Worm (Caenorhabditis elegans) whole organism, young adult: Measurements from ENCODE around the gene ctns-1.

Source experiments
- B0035.1 ChIP-seq: sonication (generic microtip); optimal IDR thresholded peaks from 2 replicates; lab custom pipeline; 2016; ENCODE audit warnings: missing genetic modification characterization, mild to moderate bottlenecking, missing compliant biosample characterization, missing genotype, missing genetic modification reagents
- F22D6.2 ChIP-seq: sonication (generic microtip); optimal IDR thresholded peaks from 2 replicates; lab custom pipeline; 2016; ENCODE audit warnings: mild to moderate bottlenecking, missing genetic modification characterization, missing compliant biosample characterization
- F23B12.7 ChIP-seq: sonication (generic microtip); optimal IDR thresholded peaks from 2 replicates; lab custom pipeline; 2017; ENCODE audit warnings: missing genetic modification characterization, mild to moderate bottlenecking, missing compliant biosample characterization, antibody characterized with exemption, moderate library complexity; ENCODE audit not compliant: insufficient read depth
- F33H1.4 ChIP-seq: fragments of 200-800 bp; sonication (Bioruptor generic); IDR thresholded peaks from 2 replicates; pipeline ENCODE4 v1.3.6; 2022; ENCODE audit warnings: missing genetic modification reagents, missing genetic modification characterization, missing compliant biosample characterization
- F37B4.10 ChIP-seq: fragments of 200-800 bp; sonication (Bioruptor generic); IDR thresholded peaks from 2 replicates; pipeline ENCODE4 v1.3.6; 2022; ENCODE audit warnings: missing genetic modification characterization, missing compliant biosample characterization
- F55B11.4 ChIP-seq: sonication (generic microtip); optimal IDR thresholded peaks from 2 replicates; lab custom pipeline; 2016; ENCODE audit warnings: missing compliant biosample characterization, missing genetic modification characterization, borderline replicate concordance; ENCODE audit not compliant: insufficient read depth
- K12H6.12 ChIP-seq: fragments of 200-800 bp; sonication (Bioruptor generic); optimal IDR thresholded peaks from 2 replicates; lab custom pipeline; 2018; ENCODE audit warnings: mild to moderate bottlenecking, missing genetic modification characterization, missing compliant biosample characterization
- Y53G8AR.9 ChIP-seq: fragments of 200-800 bp; sonication (Bioruptor generic); conservative IDR thresholded peaks from 2 replicates; pipeline ENCODE4 v1.3.6; 2022; ENCODE audit warnings: missing genetic modification reagents, missing genetic modification characterization, missing compliant biosample characterization
- Y56A3A.18 ChIP-seq: fragments of 200-800 bp; sonication (Bioruptor generic); IDR thresholded peaks from 2 replicates; pipeline ENCODE4 v1.3.6; 2022; ENCODE audit warnings: missing genetic modification reagents, missing genetic modification characterization, missing compliant biosample characterization
- ama-1 ChIP-seq, 3 experiments: fragments of 150-350 bp in 1 of 3; sonication (generic microtip) in 2 of 3; optimal IDR thresholded peaks; 2 replicates each; lab custom pipeline; 2014 to 2018; ENCODE audit warnings: missing biosample characterization in 2 of 3, missing genetic modification characterization in 2 of 3, missing genetic modification reagents in 2 of 3
- athp-1 ChIP-seq: sonication (generic microtip); optimal IDR thresholded peaks from 2 replicates; lab custom pipeline; 2017; ENCODE audit warnings: mild to moderate bottlenecking, missing genetic modification characterization, missing compliant biosample characterization
- attf-5 ChIP-seq: fragments of 200-800 bp; sonication (Bioruptor generic); optimal IDR thresholded peaks from 2 replicates; lab custom pipeline; 2018; ENCODE audit warnings: mild to moderate bottlenecking, missing genetic modification characterization, missing compliant biosample characterization
- attf-6 ChIP-seq: fragments of 200-800 bp; sonication (Bioruptor generic); IDR thresholded peaks from 2 replicates; pipeline ENCODE4 v1.3.6; 2022; ENCODE audit warnings: missing genetic modification reagents, missing genetic modification characterization, missing compliant biosample characterization
- cebp-1 ChIP-seq, 2 experiments: fragments of 200-800 bp in 1 of 2; sonication (Bioruptor generic) in 1 of 2; sonication (generic microtip) in 1 of 2; IDR thresholded peaks in 1 of 2; optimal IDR thresholded peaks in 1 of 2; 2 replicates each; pipeline versions ENCODE4 v1.3.6 to Lab custom; 2017 to 2022; ENCODE audit warnings: missing compliant biosample characterization in 2 of 2, missing genetic modification characterization in 2 of 2, mild to moderate bottlenecking in 1 of 2, missing genetic modification reagents in 1 of 2, moderate library complexity in 1 of 2
- ceh-100 ChIP-seq: fragments of 200-800 bp; sonication (Bioruptor generic); IDR thresholded peaks from 2 replicates; pipeline ENCODE4 v1.3.6; 2022; ENCODE audit warnings: missing genetic modification reagents, missing genetic modification characterization, missing compliant biosample characterization
- ceh-27 ChIP-seq: fragments of 200-800 bp; sonication (Bioruptor generic); optimal IDR thresholded peaks from 2 replicates; lab custom pipeline; 2018; ENCODE audit warnings: mild to moderate bottlenecking, missing genetic modification characterization, moderate library complexity, missing compliant biosample characterization
- chd-7 ChIP-seq: sonication (generic microtip); optimal IDR thresholded peaks from 2 replicates; lab custom pipeline; 2016; ENCODE audit warnings: mild to moderate bottlenecking, missing genetic modification characterization, moderate library complexity, missing compliant biosample characterization
- dpl-1 ChIP-seq: fragments of 150-350 bp; optimal IDR thresholded peaks from 2 replicates; lab custom pipeline; 2014; ENCODE audit warnings: missing biosample characterization, missing genetic modification reagents, missing genetic modification characterization
- efl-1 ChIP-seq: fragments of 150-350 bp; optimal IDR thresholded peaks from 2 replicates; lab custom pipeline; 2014; ENCODE audit warnings: missing biosample characterization, missing genetic modification reagents, missing genetic modification characterization
- ekl-4 ChIP-seq: fragments of 200-800 bp; sonication (Bioruptor generic); IDR thresholded peaks from 2 replicates; pipeline ENCODE4 v1.3.6; 2022; ENCODE audit warnings: missing genetic modification reagents, missing genetic modification characterization, missing compliant biosample characterization
- fkh-3 ChIP-seq: sonication (generic microtip); optimal IDR thresholded peaks from 2 replicates; lab custom pipeline; 2016; ENCODE audit warnings: mild to moderate bottlenecking, missing genetic modification characterization, missing compliant biosample characterization
- lin-35 ChIP-seq, 3 experiments: fragments of 150-350 bp in 2 of 3; sonication (generic microtip) in 1 of 3; optimal IDR thresholded peaks; 2 replicates each; lab custom pipeline; 2014 to 2018; ENCODE audit warnings: missing biosample characterization in 3 of 3, missing genetic modification characterization in 3 of 3, missing genetic modification reagents in 3 of 3
- lin-40 ChIP-seq: sonication (generic microtip); optimal IDR thresholded peaks from 2 replicates; lab custom pipeline; 2016; ENCODE audit warnings: missing genetic modification characterization, mild to moderate bottlenecking, missing compliant biosample characterization, missing genotype, missing genetic modification reagents
- lin-54 ChIP-seq: fragments of 200-800 bp; sonication (Bioruptor generic); optimal IDR thresholded peaks from 2 replicates; lab custom pipeline; 2018; ENCODE audit warnings: mild to moderate bottlenecking, missing genetic modification characterization, missing compliant biosample characterization
- lsy-27 ChIP-seq: sonication (generic microtip); optimal IDR thresholded peaks from 2 replicates; lab custom pipeline; 2017; ENCODE audit warnings: missing genetic modification characterization, mild to moderate bottlenecking, missing compliant biosample characterization, antibody characterized with exemption, missing genotype, borderline replicate concordance; ENCODE audit not compliant: insufficient read depth
- madf-10 ChIP-seq: sonication (generic microtip); optimal IDR thresholded peaks from 2 replicates; lab custom pipeline; 2016; ENCODE audit warnings: mild to moderate bottlenecking, missing genetic modification characterization, missing compliant biosample characterization
- mel-28 ChIP-seq: sonication (generic microtip); optimal IDR thresholded peaks from 2 replicates; lab custom pipeline; 2016; ENCODE audit warnings: borderline replicate concordance, mild to moderate bottlenecking, missing genetic modification characterization, missing compliant biosample characterization
- nfya-1 ChIP-seq: sonication (generic microtip); optimal IDR thresholded peaks from 2 replicates; lab custom pipeline; 2017; ENCODE audit warnings: antibody characterized with exemption, missing compliant biosample characterization, missing genetic modification characterization, borderline replicate concordance; ENCODE audit not compliant: insufficient read depth
- nfyb-1 ChIP-seq: fragments of 200-800 bp; sonication (Bioruptor generic); IDR thresholded peaks from 2 replicates; pipeline ENCODE4 v1.3.6; 2022; ENCODE audit warnings: missing genetic modification reagents, missing genetic modification characterization, missing compliant biosample characterization
- nhr-90 ChIP-seq: sonication (generic microtip); optimal IDR thresholded peaks from 2 replicates; lab custom pipeline; 2016; ENCODE audit warnings: missing genotype, mild to moderate bottlenecking, missing genetic modification characterization, missing compliant biosample characterization
- pha-4 ChIP-seq: fragments of 150-350 bp; sonication (generic microtip); optimal IDR thresholded peaks from 2 replicates; lab custom pipeline; 2014; ENCODE audit warnings: missing biosample characterization, missing genetic modification reagents, missing genetic modification characterization
- sdz-38 ChIP-seq: sonication (generic microtip); optimal IDR thresholded peaks from 2 replicates; lab custom pipeline; 2016; ENCODE audit warnings: missing genotype, missing genetic modification characterization, missing compliant biosample characterization
- snpc-1.3 ChIP-seq: sonication (generic microtip); optimal IDR thresholded peaks from 2 replicates; lab custom pipeline; 2017; ENCODE audit warnings: missing genetic modification characterization, mild to moderate bottlenecking, missing compliant biosample characterization, antibody characterized with exemption, moderate library complexity, missing genotype, missing genetic modification reagents; ENCODE audit not compliant: insufficient read depth
- snpc-4 ChIP-seq, 5 experiments: fragments of 150-350 bp in 1 of 5; sonication (generic microtip) in 4 of 5; optimal IDR thresholded peaks; 2 replicates each; lab custom pipeline; 2014 to 2018; ENCODE audit warnings: missing genetic modification characterization in 5 of 5, missing biosample characterization in 3 of 5, antibody characterized with exemption in 2 of 5, mild to moderate bottlenecking in 2 of 5, missing compliant biosample characterization in 2 of 5, missing genotype in 2 of 5, moderate library complexity in 2 of 5, missing genetic modification reagents in 1 of 5
- tbp1 ChIP-seq: fragments of 200-800 bp; sonication (Bioruptor generic); optimal IDR thresholded peaks from 2 replicates; lab custom pipeline; 2018; ENCODE audit warnings: mild to moderate bottlenecking, missing genetic modification characterization, missing compliant biosample characterization
- tbx-9 ChIP-seq: sonication (generic microtip); optimal IDR thresholded peaks from 2 replicates; lab custom pipeline; 2016; ENCODE audit warnings: borderline replicate concordance, missing genetic modification characterization, inconsistent platforms, missing compliant biosample characterization
- tlf-1 ChIP-seq: fragments of 200-800 bp; sonication (Bioruptor generic); optimal IDR thresholded peaks from 2 replicates; lab custom pipeline; 2018; ENCODE audit warnings: mild to moderate bottlenecking, missing genetic modification characterization, missing compliant biosample characterization
- unc-130 ChIP-seq: sonication (generic microtip); optimal IDR thresholded peaks from 2 replicates; lab custom pipeline; 2016; ENCODE audit warnings: missing genetic modification reagents, missing genetic modification characterization, missing compliant biosample characterization
- unc-62 ChIP-seq: fragments of 150-350 bp; optimal IDR thresholded peaks from 2 replicates; lab custom pipeline; 2014; ENCODE audit warnings: missing biosample characterization, missing genetic modification reagents, missing genetic modification characterization
- ztf-18 ChIP-seq: sonication (generic microtip); optimal IDR thresholded peaks from 2 replicates; lab custom pipeline; 2016; ENCODE audit warnings: missing genotype, mild to moderate bottlenecking, missing genetic modification characterization, missing compliant biosample characterization
- ztf-22 ChIP-seq: fragments of 200-800 bp; sonication (Bioruptor generic); optimal IDR thresholded peaks from 2 replicates; lab custom pipeline; 2018; ENCODE audit warnings: mild to moderate bottlenecking, missing genetic modification characterization, moderate library complexity, missing compliant biosample characterization
- ztf-25 ChIP-seq: fragments of 200-800 bp; sonication (Bioruptor generic); IDR thresholded peaks from 2 replicates; pipeline ENCODE4 v1.3.6; 2022; ENCODE audit warnings: missing genetic modification reagents, missing genetic modification characterization, missing compliant biosample characterization
- ztf-6 ChIP-seq: fragments of 200-800 bp; sonication (Bioruptor generic); IDR thresholded peaks from 2 replicates; pipeline ENCODE4 v1.3.6; 2022; ENCODE audit warnings: missing genetic modification reagents, missing genetic modification characterization, missing compliant biosample characterization

ctns-1 gene

DNA sequence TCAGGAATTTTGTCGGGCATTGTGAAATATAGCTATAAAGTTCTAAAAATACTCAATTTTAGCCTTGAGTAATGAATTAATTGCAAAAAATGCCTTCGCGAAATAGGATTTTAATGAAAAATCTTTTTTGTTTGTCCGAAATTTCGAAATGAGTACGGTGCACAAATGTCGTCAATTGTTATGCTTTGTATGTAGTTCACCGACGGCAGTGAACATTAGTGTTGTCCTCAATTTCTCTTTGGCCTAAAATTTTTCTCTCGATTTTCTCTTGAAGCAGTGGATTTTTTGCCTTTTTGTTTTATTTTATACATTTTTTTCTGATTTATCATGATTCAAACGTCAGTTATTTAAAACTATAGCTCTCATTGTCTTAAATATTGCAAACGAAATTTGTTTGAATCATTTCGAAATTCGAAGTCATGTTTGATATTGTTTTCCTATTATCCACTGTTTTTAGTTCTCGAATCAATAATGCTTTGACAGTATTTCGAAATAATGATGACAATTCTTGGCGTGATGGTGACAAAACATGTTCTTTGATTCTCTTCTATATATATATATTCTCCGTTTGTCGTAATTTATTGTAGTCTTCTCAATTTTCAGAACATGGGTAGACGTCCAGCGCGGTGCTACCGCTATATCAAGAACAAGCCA is 6.7 kb upstream of the ctns-1 start, which contains the start of the genes ints-11 and rpl-10 (continued):
- TF ChIP-seq cebp-1 (GFP tag; IDR thresholded peaks at IDR 0.05; lab: Robert Waterston, UW), result no peak
- TF ChIP-seq cebp-1 (tag; optimal IDR thresholded peaks at IDR 0.05; lab: Kevin White, UChicago), result peak; percentile 55
- no peak for TF ChIP-seq fkh-3
- no peak for TF ChIP-seq nhr-90 (tag; lab: Kevin White, UChicago)
- TF ChIP-seq attf-5 (GFP tag; lab: Kevin White, UChicago), result peak; percentile 29

DNA sequence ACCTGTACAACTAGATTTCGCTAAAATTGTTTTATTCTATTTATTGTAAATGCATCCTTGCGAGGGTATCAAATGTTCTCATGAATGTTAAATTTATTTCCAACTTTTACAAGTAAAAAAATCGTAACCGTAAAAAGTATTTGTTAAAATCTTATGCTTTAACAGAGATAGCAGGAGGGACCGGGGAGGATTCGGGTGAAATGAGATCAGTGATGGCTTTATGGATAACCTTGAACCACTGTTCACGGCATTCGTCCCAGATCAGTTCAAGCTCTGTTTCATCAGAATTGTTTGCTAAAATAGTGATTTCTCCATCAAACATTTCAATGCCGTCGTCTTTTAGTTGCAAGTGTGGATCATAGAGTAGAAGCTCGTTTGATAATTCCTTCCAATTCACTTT is 4.4 kb upstream of the ctns-1 start:
- TF ChIP-seq ztf-25 (no peak), tbx-9 (tag; lab: Kevin White, UChicago) (no peak), tbp1 (peak; percentile 15), ztf-18 (tag; lab: Kevin White, UChicago) (no peak), F22D6.2 (tag; lab: Kevin White, UChicago) (no peak), sdz-38 (tag; lab: Kevin White, UChicago) (no peak), nfya-1 (tag; lab: Kevin White, UChicago) (no peak), B0035.1 (tag; lab: Kevin White, UChicago) (no peak), F23B12.7 (tag; lab: Kevin White, UChicago) (no peak), Y56A3A.18 (GFP tag; lab: Robert Waterston, UW) (no peak), snpc-1.3 (no peak), ztf-6 (GFP tag; lab: Robert Waterston, UW) (no peak), ama-1 (optimal IDR thresholded peaks at IDR 0.05; lab: Kevin White, UChicago) (no peak), ama-1 (GFP tag; optimal IDR thresholded peaks at IDR 0.05; lab: Kevin White, UChicago) (peak in 1 of 2 experiments; percentile 31), nfyb-1 (peak; percentile 57; the same call in 1 of the 2 replicates), ztf-22 (GFP tag; lab: Kevin White, UChicago) (no peak), F55B11.4 (tag; lab: Kevin White, UChicago) (no peak), F37B4.10 (no peak), ceh-27 (no peak), lin-54 (GFP tag; lab: Kevin White, UChicago) (no peak), mel-28 (tag; lab: Kevin White, UChicago) (no peak), lin-40 (tag; lab: Kevin White, UChicago) (no peak), lin-35 (GFP tag; optimal IDR thresholded peaks at IDR 0.05; lab: Kevin White, UChicago) (no peak), athp-1 (tag; lab: Kevin White, UChicago) (peak; percentile 22), K12H6.12 (tag; lab: Kevin White, UChicago) (no peak), snpc-4 (GFP tag; optimal IDR thresholded peaks at IDR 0.05; lab: Kevin White, UChicago) (no peak), snpc-4 (tag; optimal IDR thresholded peaks at IDR 0.05; lab: Kevin White, UChicago) (peak in 1 of 4 experiments; percentile 3), attf-6 (GFP tag; lab: Robert Waterston, UW) (0 out of 2 replicates have a peak, but pooled peaks have one; percentile 58), chd-7 (tag; lab: Kevin White, UChicago) (no peak), F33H1.4 (no peak), tlf-1 (GFP tag; lab: Kevin White, UChicago) (no peak), lsy-27 (tag; lab: Kevin White, UChicago) (no peak), unc-130 (GFP tag; lab: Kevin White, UChicago) (no peak), unc-62 (GFP tag; lab: Kevin White, UChicago) (no peak), ceh-100 (GFP tag; lab: Robert Waterston, UW) (0 out of 2 replicates have a peak, but pooled peaks have one; percentile 14), ekl-4 (GFP tag; lab: Robert Waterston, UW) (0 out of 2 replicates have a peak, but pooled peaks have one; percentile 29), efl-1 (no peak), Y53G8AR.9 (GFP tag; lab: Robert Waterston, UW) (no peak), cebp-1 (GFP tag; IDR thresholded peaks at IDR 0.05; lab: Robert Waterston, UW) (no peak), cebp-1 (tag; optimal IDR thresholded peaks at IDR 0.05; lab: Kevin White, UChicago) (peak; percentile 41), pha-4 (tag; lab: Kevin White, UChicago) (no peak), dpl-1 (GFP tag; lab: Kevin White, UChicago) (no peak), madf-10 (tag; lab: Kevin White, UChicago) (no peak)
